Worm (Caenorhabditis elegans): ENCODE results near the gene his-70.

DNA sequence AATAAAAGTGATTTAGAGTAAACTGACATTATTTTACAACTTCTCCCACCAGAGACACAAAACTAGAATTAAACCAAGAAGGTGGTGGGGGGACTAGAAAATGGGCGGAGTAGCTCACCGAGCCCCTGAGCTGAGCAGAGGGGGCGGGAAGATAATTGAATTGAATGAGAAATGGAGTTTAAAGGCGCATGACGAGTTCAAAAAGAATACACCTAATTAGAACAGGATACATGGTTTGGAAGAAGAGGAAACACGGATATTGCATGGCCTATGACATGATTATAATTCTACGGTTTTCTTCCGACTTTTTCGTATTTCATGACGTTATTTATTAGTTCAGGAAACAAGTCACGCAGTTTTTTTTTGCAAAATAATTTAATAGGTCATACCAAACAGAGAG, 31.9 kb downstream of the his-70 start, which contains the start of gene T02C12.5:
- no peak for TF ChIP-seq unc-62 (GFP tag; optimal IDR thresholded peaks at IDR 0.05)
- TF ChIP-seq elt-1 (tag; optimal IDR thresholded peaks at IDR 0.05): no peak
- TF ChIP-seq elt-3 (tag; optimal IDR thresholded peaks at IDR 0.05): no peak
- no peak for TF ChIP-seq nhr-77 (tag; optimal IDR thresholded peaks at IDR 0.05)
- TF ChIP-seq ztf-11 (tag; optimal IDR thresholded peaks at IDR 0.05): no peak
- no peak for TF ChIP-seq nhr-11 (tag; optimal IDR thresholded peaks at IDR 0.05)
- TF ChIP-seq zag-1 (tag; optimal IDR thresholded peaks at IDR 0.05): no peak
- TF ChIP-seq skn-1 (tag; optimal IDR thresholded peaks at IDR 0.05): no peak
- TF ChIP-seq unc-55 (GFP tag; optimal IDR thresholded peaks at IDR 0.05): no peak
- TF ChIP-seq ztf-4 (tag; optimal IDR thresholded peaks at IDR 0.05): no peak
- no peak for TF ChIP-seq snpc-4 (tag; optimal IDR thresholded peaks at IDR 0.05)
- TF ChIP-seq ama-1 (optimal IDR thresholded peaks at IDR 0.05): no peak
